Fruit fly (Drosophila melanogaster) whole organism, embryonic: ENCODE results near the gene CG12420.
A peak's percentile ranks its signal among the peaks of the same experiment; 100 is the strongest.

Experiments
- Atf6 ChIP-seq: fragments of 200-800 bp; sonication (Bioruptor generic); IDR thresholded peaks from 2 replicates; pipeline ENCODE4 v1.3.6; 2022; ENCODE audit warnings: missing biosample characterization, missing genetic modification characterization
- Bteb2 ChIP-seq: fragments of 200-800 bp; sonication (Bioruptor generic); optimal IDR thresholded peaks from 2 replicates; lab custom pipeline; 2016; ENCODE audit warnings: missing biosample characterization, missing genetic modification characterization
- CG10267 ChIP-seq: fragments of 200-800 bp; sonication (Bioruptor generic); optimal IDR thresholded peaks from 2 replicates; lab custom pipeline; 2018; ENCODE audit warnings: missing biosample characterization, mild to moderate bottlenecking, missing genetic modification characterization, moderate library complexity
- CG11093 ChIP-seq: fragments of 200-800 bp; sonication (Bioruptor generic); IDR thresholded peaks from 3 replicates; pipeline ENCODE4 v1.3.6; 2022; ENCODE audit warnings: missing biosample characterization, missing genetic modification characterization
- CG11398 ChIP-seq: fragments of 200-800 bp; sonication (Bioruptor generic); optimal IDR thresholded peaks from 2 replicates; lab custom pipeline; 2016; ENCODE audit warnings: missing biosample characterization, missing genetic modification characterization
- CG12744 ChIP-seq: fragments of 200-800 bp; sonication (Bioruptor generic); optimal IDR thresholded peaks from 2 replicates; lab custom pipeline; 2016; ENCODE audit warnings: missing biosample characterization, missing genetic modification characterization
- CG12769 ChIP-seq: fragments of 200-800 bp; sonication (Bioruptor generic); optimal IDR thresholded peaks from 2 replicates; lab custom pipeline; 2019; ENCODE audit warnings: missing biosample characterization, mild to moderate bottlenecking, missing genetic modification characterization, moderate library complexity
- CG13775 ChIP-seq: fragments of 200-800 bp; sonication (Bioruptor generic); optimal IDR thresholded peaks from 3 replicates; lab custom pipeline; 2017; ENCODE audit warnings: missing biosample characterization, mild to moderate bottlenecking, missing genetic modification characterization
- CG14667 ChIP-seq: fragments of 200-800 bp; sonication (Bioruptor generic); IDR thresholded peaks from 2 replicates; pipeline ENCODE4 v1.3.6; 2022; ENCODE audit warnings: missing biosample characterization, missing genetic modification characterization
- CG15479 ChIP-seq: fragments of 200-800 bp; sonication (Bioruptor generic); optimal IDR thresholded peaks from 3 replicates; lab custom pipeline; 2019; ENCODE audit warnings: missing biosample characterization, mild to moderate bottlenecking, missing genetic modification characterization, moderate library complexity
- CG15601 ChIP-seq: fragments of 200-800 bp; sonication (Bioruptor generic); optimal IDR thresholded peaks from 3 replicates; lab custom pipeline; 2019; ENCODE audit warnings: missing biosample characterization, mild to moderate bottlenecking, missing genetic modification characterization, moderate library complexity
- CG16815 ChIP-seq: fragments of 200-800 bp; sonication (Bioruptor generic); optimal IDR thresholded peaks from 3 replicates; lab custom pipeline; 2017; ENCODE audit warnings: missing biosample characterization, mild to moderate bottlenecking, missing genetic modification characterization
- CG17186 ChIP-seq: fragments of 200-800 bp; sonication (Bioruptor generic); optimal IDR thresholded peaks from 3 replicates; lab custom pipeline; 2017; ENCODE audit warnings: missing biosample characterization, missing genetic modification reagents, missing genetic modification characterization
- CG2889 ChIP-seq: fragments of 200-800 bp; sonication (Bioruptor generic); IDR thresholded peaks from 3 replicates; pipeline ENCODE4 v1.3.6; 2022; ENCODE audit warnings: missing biosample characterization, missing genetic modification characterization
- CG31224 ChIP-seq: fragments of 200-800 bp; sonication (Bioruptor generic); IDR thresholded peaks from 2 replicates; pipeline ENCODE4 v1.3.6; 2022; ENCODE audit warnings: missing biosample characterization, missing genetic modification characterization
- CG3847 ChIP-seq: fragments of 200-800 bp; sonication (Bioruptor generic); IDR thresholded peaks from 2 replicates; pipeline ENCODE4 v1.3.6; 2022; ENCODE audit warnings: missing biosample characterization, missing genetic modification characterization
- CG6175 ChIP-seq: fragments of 200-800 bp; sonication (Bioruptor generic); IDR thresholded peaks from 3 replicates; pipeline ENCODE4 v1.3.6; 2022; ENCODE audit warnings: missing biosample characterization, missing genetic modification characterization
- CG6654 ChIP-seq: fragments of 200-800 bp; sonication (Bioruptor generic); optimal IDR thresholded peaks from 2 replicates; lab custom pipeline; 2017; ENCODE audit warnings: missing biosample characterization, mild to moderate bottlenecking, missing genetic modification characterization
- CG7987 ChIP-seq: fragments of 200-800 bp; sonication (Bioruptor generic); optimal IDR thresholded peaks from 2 replicates; lab custom pipeline; 2018; ENCODE audit warnings: missing biosample characterization, mild to moderate bottlenecking, missing genetic modification characterization, moderate library complexity
- CG8765 ChIP-seq: fragments of 200-800 bp; sonication (Bioruptor generic); IDR thresholded peaks from 2 replicates; pipeline ENCODE4 v1.3.6; 2022; ENCODE audit warnings: missing biosample characterization, missing genetic modification characterization
- CG9215 ChIP-seq: fragments of 200-800 bp; sonication (Bioruptor generic); IDR thresholded peaks from 2 replicates; pipeline ENCODE4 v1.3.6; 2022; ENCODE audit warnings: missing biosample characterization, missing genetic modification characterization
- CHES-1-like ChIP-seq: fragments of 200-800 bp; sonication (Bioruptor generic); optimal IDR thresholded peaks from 2 replicates; lab custom pipeline; 2016; ENCODE audit warnings: missing biosample characterization, missing genetic modification characterization
- CTCF ChIP-seq: fragments of 200-800 bp; sonication (Bioruptor generic); optimal IDR thresholded peaks from 2 replicates; lab custom pipeline; 2017; ENCODE audit warnings: missing biosample characterization, mild to moderate bottlenecking, missing genetic modification characterization, moderate library complexity
- Camta ChIP-seq: fragments of 200-800 bp; sonication (Bioruptor generic); optimal IDR thresholded peaks from 2 replicates; lab custom pipeline; 2016; ENCODE audit warnings: missing biosample characterization, missing genetic modification characterization
- HLH4C ChIP-seq: fragments of 200-800 bp; sonication (Bioruptor generic); IDR thresholded peaks from 3 replicates; pipeline ENCODE4 v1.3.6; 2022; ENCODE audit warnings: missing biosample characterization, missing genetic modification characterization; ENCODE audit not compliant: partially characterized antibody
- Hand ChIP-seq: fragments of 200-800 bp; sonication (Bioruptor generic); optimal IDR thresholded peaks from 2 replicates; lab custom pipeline; 2017; ENCODE audit warnings: mild to moderate bottlenecking, missing biosample characterization, missing genetic modification reagents, missing genetic modification characterization
- Hmx ChIP-seq: fragments of 200-800 bp; sonication (Bioruptor generic); optimal IDR thresholded peaks from 2 replicates; lab custom pipeline; 2016; ENCODE audit warnings: missing biosample characterization, missing genetic modification characterization
- NC2α ChIP-seq: fragments of 200-800 bp; sonication (Bioruptor generic); optimal IDR thresholded peaks from 2 replicates; lab custom pipeline; 2016; ENCODE audit warnings: missing biosample characterization, missing genetic modification characterization
- Rfx ChIP-seq: fragments of 200-800 bp; sonication (Bioruptor generic); IDR thresholded peaks from 2 replicates; pipeline ENCODE4 v1.3.6; 2022; ENCODE audit warnings: missing biosample characterization, missing genetic modification characterization
- Ssrp ChIP-seq: fragments of 200-800 bp; sonication (Bioruptor generic); optimal IDR thresholded peaks from 2 replicates; lab custom pipeline; 2018; ENCODE audit warnings: missing biosample characterization, mild to moderate bottlenecking, missing genetic modification characterization, moderate library complexity
- ac ChIP-seq: fragments of 200-800 bp; sonication (Bioruptor generic); optimal IDR thresholded peaks from 3 replicates; lab custom pipeline; 2017; ENCODE audit warnings: missing biosample characterization, mild to moderate bottlenecking, missing genetic modification characterization
- aop ChIP-seq: fragments of 200-800 bp; sonication (Bioruptor generic); IDR thresholded peaks from 2 replicates; pipeline ENCODE4 v1.3.6; 2022; ENCODE audit warnings: missing biosample characterization, missing genetic modification characterization
- az2 ChIP-seq: fragments of 200-800 bp; sonication (Bioruptor generic); optimal IDR thresholded peaks from 3 replicates; lab custom pipeline; 2016; ENCODE audit warnings: missing biosample characterization, missing genetic modification characterization
- cas ChIP-seq: fragments of 200-800 bp; sonication (Bioruptor generic); IDR thresholded peaks from 2 replicates; pipeline ENCODE4 v1.3.6; 2022; ENCODE audit warnings: missing biosample characterization, missing genetic modification characterization
- cg ChIP-seq: fragments of 200-800 bp; sonication (Bioruptor generic); optimal IDR thresholded peaks from 3 replicates; lab custom pipeline; 2019; ENCODE audit warnings: missing biosample characterization, mild to moderate bottlenecking, missing genetic modification characterization, moderate library complexity
- disco-r ChIP-seq: fragments of 200-800 bp; sonication (Bioruptor generic); optimal IDR thresholded peaks from 2 replicates; lab custom pipeline; 2016; ENCODE audit warnings: missing biosample characterization, missing genetic modification characterization
- ems ChIP-seq: fragments of 200-800 bp; sonication (Bioruptor generic); optimal IDR thresholded peaks from 3 replicates; lab custom pipeline; 2016; ENCODE audit warnings: missing biosample characterization, missing genetic modification characterization
- ewg ChIP-seq: fragments of 200-800 bp; sonication (Bioruptor generic); optimal IDR thresholded peaks from 3 replicates; lab custom pipeline; 2017; ENCODE audit warnings: mild to moderate bottlenecking, missing biosample characterization, missing genetic modification reagents, missing genetic modification characterization
- gem ChIP-seq: fragments of 200-800 bp; sonication (Bioruptor generic); optimal IDR thresholded peaks from 2 replicates; lab custom pipeline; 2019; ENCODE audit warnings: missing biosample characterization, mild to moderate bottlenecking, missing genetic modification characterization, moderate library complexity
- jumu ChIP-seq: fragments of 200-800 bp; sonication (Bioruptor generic); optimal IDR thresholded peaks from 3 replicates; lab custom pipeline; 2016; ENCODE audit warnings: missing biosample characterization, missing genetic modification characterization
- lbe ChIP-seq: fragments of 200-800 bp; sonication (Bioruptor generic); optimal IDR thresholded peaks from 2 replicates; lab custom pipeline; 2016; ENCODE audit warnings: missing biosample characterization, mild to moderate bottlenecking, missing genetic modification characterization
- luna ChIP-seq: fragments of 200-800 bp; sonication (Bioruptor generic); optimal IDR thresholded peaks from 2 replicates; lab custom pipeline; 2016; ENCODE audit warnings: missing biosample characterization, missing genetic modification characterization
- mam ChIP-seq: fragments of 200-800 bp; sonication (Bioruptor generic); optimal IDR thresholded peaks from 3 replicates; lab custom pipeline; 2016; ENCODE audit warnings: missing biosample characterization, missing genetic modification characterization
- otp ChIP-seq: fragments of 200-800 bp; sonication (Bioruptor generic); IDR thresholded peaks from 3 replicates; pipeline ENCODE4, ENCODE4 v1.3.6; 2022; ENCODE audit warnings: missing biosample characterization, missing genetic modification characterization
- psq ChIP-seq: fragments of 200-800 bp; sonication (Bioruptor generic); optimal IDR thresholded peaks from 2 replicates; lab custom pipeline; 2017; ENCODE audit warnings: missing biosample characterization, missing genetic modification characterization
- scrt ChIP-seq: fragments of 200-800 bp; sonication (Bioruptor generic); optimal IDR thresholded peaks from 2 replicates; lab custom pipeline; 2018; ENCODE audit warnings: missing biosample characterization, mild to moderate bottlenecking, missing genetic modification characterization, moderate library complexity
- sd ChIP-seq: fragments of 200-800 bp; sonication (Bioruptor generic); optimal IDR thresholded peaks from 3 replicates; lab custom pipeline; 2018; ENCODE audit warnings: missing biosample characterization, mild to moderate bottlenecking, missing genetic modification characterization, moderate library complexity
- sens ChIP-seq: fragments of 200-800 bp; sonication (Bioruptor generic); peaks from one replicate; lab custom pipeline; 2016; ENCODE audit warnings: missing biosample characterization, missing genetic modification characterization
- sob ChIP-seq: fragments of 200-800 bp; sonication (Bioruptor generic); IDR thresholded peaks from 2 replicates; pipeline ENCODE4 v1.3.6; 2022; ENCODE audit warnings: missing biosample characterization, missing genetic modification characterization
- trem ChIP-seq: fragments of 200-800 bp; optimal IDR thresholded peaks from 3 replicates; lab custom pipeline; 2019; ENCODE audit warnings: missing biosample characterization, mild to moderate bottlenecking, missing genetic modification characterization, moderate library complexity
- tup ChIP-seq: fragments of 200-800 bp; sonication (Bioruptor generic); optimal IDR thresholded peaks from 2 replicates; lab custom pipeline; 2016; ENCODE audit warnings: missing biosample characterization, mild to moderate bottlenecking, missing genetic modification characterization, moderate library complexity
- vvl ChIP-seq: fragments of 200-800 bp; sonication (Bioruptor generic); IDR thresholded peaks from 2 replicates; pipeline ENCODE4 v1.3.6; 2022; ENCODE audit warnings: missing biosample characterization, missing genetic modification characterization
- wdn ChIP-seq: fragments of 200-800 bp; sonication (Bioruptor generic); IDR thresholded peaks from 2 replicates; pipeline ENCODE4 v1.3.6; 2022; ENCODE audit warnings: missing biosample characterization, missing genetic modification characterization

CG12420 gene

dm6 chr3R:10261800-10262199, 39.3 kb downstream of the CG12420 start, which contains the start of the genes Sirt6 and pont (continued):
- TF ChIP-seq lbe, result peak; percentile 80
- peak; percentile 50 for TF ChIP-seq ems (GFP tag; lab: Kevin White, UChicago)
- no peak for TF ChIP-seq CG9215
- peak; percentile 95 for TF ChIP-seq CG11093 (GFP tag; lab: Robert Waterston, UW)
- TF ChIP-seq ac, result peak; percentile 31
- peak; percentile 63 for TF ChIP-seq CG7987
- TF ChIP-seq disco-r (GFP tag; lab: Kevin White, UChicago), result no peak
- TF ChIP-seq Camta (GFP tag; lab: Kevin White, UChicago), result peak; percentile 37
- peak; percentile 71 for TF ChIP-seq mam (GFP tag; lab: Kevin White, UChicago)
- TF ChIP-seq CG6654 (GFP tag; lab: Kevin White, UChicago), result peak; percentile 72
- TF ChIP-seq sens (GFP tag; lab: Kevin White, UChicago), result peak; percentile 92
- TF ChIP-seq CG13775 (GFP tag; lab: Kevin White, UChicago), result peak; percentile 96
- TF ChIP-seq NC2α, result no peak
- TF ChIP-seq CG14667 (GFP tag; lab: Robert Waterston, UW), result no peak
- peak; percentile 97 for TF ChIP-seq Ssrp
- TF ChIP-seq vvl (GFP tag; lab: Robert Waterston, UW), result no peak
- peak; percentile 89 for TF ChIP-seq sd (tag; lab: Kevin White, UChicago)
- TF ChIP-seq tup (GFP tag; lab: Kevin White, UChicago), result peak; percentile 52
- no peak for TF ChIP-seq Atf6 (GFP tag; lab: Robert Waterston, UW)
- TF ChIP-seq CG2889, result no peak
- TF ChIP-seq CG6175 (GFP tag; lab: Robert Waterston, UW), result no peak
- no peak for TF ChIP-seq jumu (GFP tag; lab: Kevin White, UChicago)
- TF ChIP-seq scrt (GFP tag; lab: Kevin White, UChicago), result peak; percentile 88
- TF ChIP-seq CG12744 (GFP tag; lab: Kevin White, UChicago), result peak; percentile 53
- TF ChIP-seq cg (GFP tag; lab: Kevin White, UChicago), result no peak
- no peak for TF ChIP-seq luna (GFP tag; lab: Kevin White, UChicago)
- TF ChIP-seq CG10267 (tag; lab: Kevin White, UChicago), result peak; percentile 94
- no peak for TF ChIP-seq CG8765 (GFP tag; lab: Robert Waterston, UW)
- TF ChIP-seq CG17186 (GFP tag; lab: Kevin White, UChicago), result peak; percentile 36
- TF ChIP-seq CG31224, result no peak
- no peak for TF ChIP-seq otp (GFP tag; lab: Robert Waterston, UW)
- TF ChIP-seq CG16815, result peak; percentile 93
- no peak for TF ChIP-seq Rfx (GFP tag; lab: Robert Waterston, UW)
- peak; percentile 87 for TF ChIP-seq psq (GFP tag; lab: Kevin White, UChicago)
- no peak for TF ChIP-seq CG3847 (GFP tag; lab: Robert Waterston, UW)
- peak; percentile 93 for TF ChIP-seq az2 (GFP tag; lab: Kevin White, UChicago)
- no peak for TF ChIP-seq HLH4C (GFP tag; lab: Robert Waterston, UW)
- peak; percentile 73 for TF ChIP-seq Hand (GFP tag; lab: Kevin White, UChicago)
- no peak for TF ChIP-seq aop (GFP tag; lab: Robert Waterston, UW)
- TF ChIP-seq trem (tag; lab: Kevin White, UChicago), result peak; percentile 96
- no peak for TF ChIP-seq wdn (GFP tag; lab: Robert Waterston, UW)
- TF ChIP-seq Bteb2, result peak; percentile 42
- peak; percentile 95 for TF ChIP-seq CG15601 (tag; lab: Kevin White, UChicago)
- TF ChIP-seq CTCF (GFP tag; lab: Kevin White, UChicago), result peak; percentile 25
- peak; percentile 99 for TF ChIP-seq gem (tag; lab: Kevin White, UChicago)
- TF ChIP-seq CHES-1-like (GFP tag; lab: Kevin White, UChicago), result peak; percentile 2
- peak; percentile 1 for TF ChIP-seq CG11398 (GFP tag; lab: Kevin White, UChicago)
- TF ChIP-seq ewg (GFP tag; lab: Kevin White, UChicago), result peak; percentile 88
- TF ChIP-seq CG15479 (GFP tag; lab: Kevin White, UChicago), result peak; percentile 38
- no peak for TF ChIP-seq sob (GFP tag; lab: Robert Waterston, UW)
- TF ChIP-seq Hmx, result peak; percentile 23
- TF ChIP-seq cas, result no peak
- peak; percentile 70 for TF ChIP-seq CG12769 (tag; lab: Kevin White, UChicago)
